Fruit fly (Drosophila melanogaster) Kc167 (cell line): Measurements from ENCODE around the gene wor.

Experiments used
- Myc ChIP-seq: fragments of >200 bp; optimal IDR thresholded peaks from 2 replicates; lab custom pipeline; 2017; ENCODE audit warnings: missing external identifiers
- Sin3A ChIP-seq: fragments of >200 bp; optimal IDR thresholded peaks from 2 replicates; lab custom pipeline; 2018; ENCODE audit warnings: missing external identifiers
- h ChIP-seq: fragments of >200 bp; optimal IDR thresholded peaks from 3 replicates; lab custom pipeline; 2018; ENCODE audit warnings: missing external identifiers
- insv ChIP-seq: fragments of >200 bp; optimal IDR thresholded peaks from 3 replicates; lab custom pipeline; 2018; ENCODE audit warnings: missing external identifiers
- psq ChIP-seq: fragments of >200 bp; optimal IDR thresholded peaks from 2 replicates; lab custom pipeline; 2017; ENCODE audit warnings: missing external identifiers
- ttk ChIP-seq: sonication (Bioruptor generic); optimal IDR thresholded peaks from 2 replicates; lab custom pipeline; 2017; ENCODE audit warnings: missing external identifiers

dm6 chr2L:15470514-15471134 lies 45.2 kb upstream of the wor start:
- TF ChIP-seq Sin3A (no peak), ttk (lab: Kevin White, UChicago) (no peak), psq (lab: Kevin White, UChicago) (no peak), h (lab: Kevin White, UChicago) (no peak), Myc (no peak), insv (no peak)
